Fruit fly (Drosophila melanogaster) whole organism, embryonic: ENCODE results near the gene CG32099.
A peak's percentile ranks its signal among the peaks of the same experiment; 100 is the strongest.

ENCODE experiments used
- C15 ChIP-seq: fragments of 200-800 bp; sonication (Bioruptor generic); IDR thresholded peaks from 3 replicates; pipeline ENCODE4 v1.3.6; 2022; ENCODE audit warnings: missing biosample characterization, missing genetic modification characterization
- CG10267 ChIP-seq: fragments of 200-800 bp; sonication (Bioruptor generic); optimal IDR thresholded peaks from 2 replicates; lab custom pipeline; 2018; ENCODE audit warnings: missing biosample characterization, mild to moderate bottlenecking, missing genetic modification characterization, moderate library complexity
- CG10565 ChIP-seq: fragments of 200-800 bp; sonication (Bioruptor generic); optimal IDR thresholded peaks from 3 replicates; lab custom pipeline; 2016; ENCODE audit warnings: missing biosample characterization, mild to moderate bottlenecking, missing genetic modification characterization
- CG11085 ChIP-seq: fragments of 200-800 bp; sonication (Bioruptor generic); IDR thresholded peaks from 2 replicates; pipeline ENCODE4 v1.3.6; 2022; ENCODE audit warnings: missing biosample characterization, missing genetic modification characterization
- CG12659 ChIP-seq: fragments of 200-800 bp; sonication (Bioruptor generic); optimal IDR thresholded peaks from 3 replicates; lab custom pipeline; 2017; ENCODE audit warnings: mild to moderate bottlenecking, missing biosample characterization, missing genetic modification reagents, missing genetic modification characterization
- CG16813 ChIP-seq: fragments of 200-800 bp; sonication (Bioruptor generic); IDR thresholded peaks from 3 replicates; pipeline ENCODE4 v1.3.6; 2022; ENCODE audit warnings: missing biosample characterization, missing genetic modification characterization; ENCODE audit not compliant: partially characterized antibody
- CG17802 ChIP-seq: fragments of 200-800 bp; sonication (Bioruptor generic); optimal IDR thresholded peaks from 2 replicates; lab custom pipeline; 2018; ENCODE audit warnings: missing biosample characterization, mild to moderate bottlenecking, missing genetic modification characterization, moderate library complexity
- CG2120 ChIP-seq: fragments of 200-800 bp; sonication (Bioruptor generic); optimal IDR thresholded peaks from 3 replicates; lab custom pipeline; 2016; ENCODE audit warnings: missing biosample characterization, missing genetic modification characterization
- CG2712 ChIP-seq: fragments of 200-800 bp; optimal IDR thresholded peaks from 3 replicates; lab custom pipeline; 2019; ENCODE audit warnings: missing biosample characterization, mild to moderate bottlenecking, missing genetic modification characterization, moderate library complexity
- CG30020 ChIP-seq: fragments of 200-800 bp; optimal IDR thresholded peaks from 2 replicates; lab custom pipeline; 2019; ENCODE audit warnings: missing biosample characterization, mild to moderate bottlenecking, missing genetic modification characterization, moderate library complexity
- CG30403 ChIP-seq: fragments of 200-800 bp; sonication (Bioruptor generic); optimal IDR thresholded peaks from 3 replicates; lab custom pipeline; 2016; ENCODE audit warnings: missing biosample characterization, missing genetic modification characterization
- CG3995 ChIP-seq: fragments of 200-800 bp; sonication (Bioruptor generic); optimal IDR thresholded peaks from 3 replicates; lab custom pipeline; 2016; ENCODE audit warnings: missing biosample characterization, missing genetic modification characterization
- CG7271 ChIP-seq: fragments of 200-800 bp; sonication (Bioruptor generic); optimal IDR thresholded peaks from 2 replicates; lab custom pipeline; 2018; ENCODE audit warnings: missing biosample characterization, mild to moderate bottlenecking, missing genetic modification characterization, moderate library complexity
- CG7963 ChIP-seq: fragments of 200-800 bp; sonication (Bioruptor generic); IDR thresholded peaks from 3 replicates; pipeline ENCODE4 v1.3.6; 2022; ENCODE audit warnings: missing biosample characterization, missing genetic modification characterization; ENCODE audit not compliant: partially characterized antibody
- CG9215 ChIP-seq: fragments of 200-800 bp; sonication (Bioruptor generic); IDR thresholded peaks from 2 replicates; pipeline ENCODE4 v1.3.6; 2022; ENCODE audit warnings: missing biosample characterization, missing genetic modification characterization
- CG9437 ChIP-seq: fragments of 200-800 bp; sonication (Bioruptor generic); optimal IDR thresholded peaks from 2 replicates; lab custom pipeline; 2018; ENCODE audit warnings: missing biosample characterization, mild to moderate bottlenecking, missing genetic modification characterization
- CHES-1-like ChIP-seq: fragments of 200-800 bp; sonication (Bioruptor generic); optimal IDR thresholded peaks from 2 replicates; lab custom pipeline; 2016; ENCODE audit warnings: missing biosample characterization, missing genetic modification characterization
- Doc3 ChIP-seq: fragments of 200-800 bp; sonication (Bioruptor generic); IDR thresholded peaks from 3 replicates; pipeline ENCODE4 v1.3.6; 2022; ENCODE audit warnings: missing biosample characterization, missing genetic modification characterization; ENCODE audit not compliant: partially characterized antibody
- Dp ChIP-seq: fragments of 200-800 bp; sonication (Bioruptor generic); optimal IDR thresholded peaks from 2 replicates; lab custom pipeline; 2018; ENCODE audit warnings: missing biosample characterization, mild to moderate bottlenecking, missing genetic modification characterization, moderate library complexity
- Dref ChIP-seq: fragments of 200-800 bp; sonication (Bioruptor generic); IDR thresholded peaks from 2 replicates; pipeline ENCODE4 v1.3.6; 2022; ENCODE audit warnings: missing biosample characterization, missing genetic modification characterization
- E2f1 ChIP-seq: fragments of 200-800 bp; sonication (Bioruptor generic); IDR thresholded peaks from 2 replicates; pipeline ENCODE4 v1.3.6; 2022; ENCODE audit warnings: missing biosample characterization, missing genetic modification characterization
- H2.0 ChIP-seq: fragments of 200-800 bp; sonication (Bioruptor generic); IDR thresholded peaks from 2 replicates; pipeline ENCODE4 v1.3.6; 2022; ENCODE audit warnings: missing biosample characterization, missing genetic modification characterization
- HLHmδ ChIP-seq: fragments of 200-800 bp; sonication (Bioruptor generic); optimal IDR thresholded peaks from 2 replicates; lab custom pipeline; 2018; ENCODE audit warnings: missing biosample characterization, mild to moderate bottlenecking, missing genetic modification characterization, moderate library complexity
- Hey ChIP-seq: fragments of 200-800 bp; sonication (Bioruptor generic); optimal IDR thresholded peaks from 3 replicates; lab custom pipeline; 2018; ENCODE audit warnings: missing biosample characterization, mild to moderate bottlenecking, missing genetic modification characterization
- HmgZ ChIP-seq: fragments of 200-800 bp; sonication (Bioruptor generic); optimal IDR thresholded peaks from 2 replicates; lab custom pipeline; 2018; ENCODE audit warnings: missing biosample characterization, mild to moderate bottlenecking, missing genetic modification characterization
- MESR4 ChIP-seq: fragments of 200-800 bp; sonication (Bioruptor generic); optimal IDR thresholded peaks from 2 replicates; lab custom pipeline; 2018; ENCODE audit warnings: missing biosample characterization, mild to moderate bottlenecking, missing genetic modification characterization, moderate library complexity
- Med ChIP-seq: fragments of 200-800 bp; sonication (Bioruptor generic); peaks from one replicate; lab custom pipeline; 2016; ENCODE audit warnings: missing biosample characterization, missing genetic modification characterization, mild to moderate bottlenecking, inconsistent platforms, moderate library complexity
- Scr ChIP-seq: fragments of 200-800 bp; sonication (Bioruptor generic); IDR thresholded peaks from 2 replicates; pipeline ENCODE4 v1.3.6; 2022; ENCODE audit warnings: missing biosample characterization, missing genetic modification characterization; ENCODE audit not compliant: partially characterized antibody
- Sry-δ ChIP-seq: fragments of 200-800 bp; sonication (Bioruptor generic); optimal IDR thresholded peaks from 2 replicates; lab custom pipeline; 2016; ENCODE audit warnings: missing biosample characterization, missing genetic modification characterization
- Vsx1 ChIP-seq: fragments of 200-800 bp; sonication (Bioruptor generic); optimal IDR thresholded peaks from 2 replicates; lab custom pipeline; 2017; ENCODE audit warnings: missing biosample characterization, mild to moderate bottlenecking, missing genetic modification characterization, missing genetic modification reagents
- Xbp1 ChIP-seq: fragments of 200-800 bp; sonication (Bioruptor generic); optimal IDR thresholded peaks from 3 replicates; lab custom pipeline; 2016; ENCODE audit warnings: missing biosample characterization, mild to moderate bottlenecking, missing genetic modification characterization
- ap ChIP-seq: fragments of 200-800 bp; sonication (Bioruptor generic); IDR thresholded peaks from 2 replicates; pipeline ENCODE4 v1.3.6; 2022; ENCODE audit warnings: missing biosample characterization, missing genetic modification characterization
- bigmax ChIP-seq: fragments of 200-800 bp; sonication (Bioruptor generic); optimal IDR thresholded peaks from 2 replicates; lab custom pipeline; 2018; ENCODE audit warnings: missing biosample characterization, mild to moderate bottlenecking, missing genetic modification characterization
- ci ChIP-seq: fragments of 200-800 bp; sonication (Bioruptor generic); IDR thresholded peaks from 3 replicates; pipeline ENCODE4 v1.3.6; 2022; ENCODE audit warnings: missing biosample characterization, missing genetic modification characterization
- ems ChIP-seq: fragments of 200-800 bp; sonication (Bioruptor generic); optimal IDR thresholded peaks from 3 replicates; lab custom pipeline; 2016; ENCODE audit warnings: missing biosample characterization, missing genetic modification characterization
- ewg ChIP-seq: fragments of 200-800 bp; sonication (Bioruptor generic); optimal IDR thresholded peaks from 3 replicates; lab custom pipeline; 2017; ENCODE audit warnings: mild to moderate bottlenecking, missing biosample characterization, missing genetic modification reagents, missing genetic modification characterization
- gfzf ChIP-seq: fragments of 200-800 bp; sonication (Bioruptor generic); optimal IDR thresholded peaks from 2 replicates; lab custom pipeline; 2016; ENCODE audit warnings: missing biosample characterization, mild to moderate bottlenecking, missing genetic modification characterization, moderate library complexity
- h ChIP-seq: fragments of >200 bp; optimal IDR thresholded peaks from 2 replicates; lab custom pipeline; 2017
- inv ChIP-seq: fragments of 200-800 bp; sonication (Bioruptor generic); IDR thresholded peaks from 2 replicates; pipeline ENCODE4 v1.3.6; 2022; ENCODE audit warnings: missing biosample characterization, missing genetic modification characterization; ENCODE audit not compliant: partially characterized antibody
- knrl ChIP-seq: fragments of 200-800 bp; sonication (Bioruptor generic); IDR thresholded peaks from 3 replicates; pipeline ENCODE4 v1.3.6; 2022; ENCODE audit warnings: missing biosample characterization, missing genetic modification characterization; ENCODE audit not compliant: partially characterized antibody
- nmo ChIP-seq: fragments of 200-800 bp; sonication (Bioruptor generic); optimal IDR thresholded peaks from 2 replicates; lab custom pipeline; 2018; ENCODE audit warnings: missing biosample characterization, mild to moderate bottlenecking, missing genetic modification characterization, moderate library complexity
- pzg ChIP-seq: fragments of 200-800 bp; sonication (Bioruptor generic); optimal IDR thresholded peaks from 3 replicates; lab custom pipeline; 2018; ENCODE audit warnings: missing biosample characterization, mild to moderate bottlenecking, missing genetic modification characterization, moderate library complexity
- so ChIP-seq: fragments of 200-800 bp; sonication (Bioruptor generic); IDR thresholded peaks from 3 replicates; pipeline ENCODE4 v1.3.6; 2022; ENCODE audit warnings: missing biosample characterization, missing genetic modification characterization
- stwl ChIP-seq: fragments of 200-800 bp; sonication (Bioruptor generic); optimal IDR thresholded peaks from 3 replicates; lab custom pipeline; 2018; ENCODE audit warnings: missing biosample characterization, mild to moderate bottlenecking, missing genetic modification characterization, moderate library complexity
- tna ChIP-seq: fragments of 200-800 bp; sonication (Bioruptor generic); IDR thresholded peaks from 2 replicates; pipeline ENCODE4 v1.3.6; 2022; ENCODE audit warnings: missing biosample characterization, missing genetic modification characterization; ENCODE audit not compliant: partially characterized antibody
- unc-4 ChIP-seq: fragments of 200-800 bp; sonication (Bioruptor generic); IDR thresholded peaks from 2 replicates; pipeline ENCODE4 v1.3.6; 2022; ENCODE audit warnings: missing biosample characterization, missing genetic modification characterization; ENCODE audit not compliant: partially characterized antibody
- zfh1 ChIP-seq: fragments of 200-800 bp; sonication (Bioruptor generic); IDR thresholded peaks from 3 replicates; pipeline ENCODE4 v1.3.6; 2022; ENCODE audit warnings: missing biosample characterization, missing genetic modification characterization

The CG32099 gene

DNA sequence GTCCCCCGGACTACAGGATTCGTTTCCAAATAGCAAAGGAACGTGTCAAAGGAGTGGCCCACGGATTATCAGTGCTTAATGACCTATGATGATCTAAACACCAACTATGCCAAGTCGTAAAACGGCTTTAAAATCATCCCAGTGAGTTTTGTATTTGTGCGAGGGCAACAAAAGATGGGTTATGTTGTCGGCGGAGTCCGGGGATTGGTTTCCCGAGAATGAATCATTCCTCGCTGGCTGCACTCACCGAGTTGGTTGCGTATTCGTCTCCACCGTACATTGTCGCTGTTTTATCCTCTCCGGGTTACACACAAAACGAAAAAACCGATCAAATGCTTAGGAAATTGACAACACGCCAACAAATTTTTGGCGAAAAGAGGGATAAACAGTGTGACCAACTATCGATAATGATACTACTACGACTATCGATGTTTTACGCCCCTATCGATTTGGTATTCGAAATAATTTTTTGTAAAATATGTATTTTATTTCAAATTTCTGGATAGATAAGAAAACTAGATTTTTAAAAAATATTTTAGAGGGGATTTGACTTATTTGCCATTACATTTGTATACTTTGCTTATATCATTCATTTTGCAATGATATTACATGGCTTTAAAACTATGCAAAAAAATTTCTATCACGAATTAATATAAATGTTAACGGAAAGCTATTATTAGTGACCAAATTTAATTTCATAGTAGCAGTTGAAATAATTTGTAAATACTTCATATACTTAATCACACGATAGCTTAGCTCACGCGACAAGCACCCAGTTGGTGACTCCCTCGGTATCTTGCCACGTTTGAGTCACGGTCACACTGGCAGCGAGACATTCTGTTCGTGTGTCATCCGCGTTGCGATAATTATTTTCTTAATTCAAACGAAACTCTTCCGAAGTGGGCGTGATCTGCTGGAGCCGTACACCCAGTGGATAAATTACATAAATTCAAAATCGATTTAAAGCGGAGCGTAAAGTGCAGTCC is 3.1 kb upstream of the CG32099 start, which contains the start of the genes eIF3l and Nrx-IV:
eIF3l (minus strand) TSS at position 389 of the 986 bp plus-strand sequence.
Nrx-IV (plus strand) TSS at position 811 of the 986 bp plus-strand sequence.
- TF ChIP-seq ems (no peak), CG30020 (tag; lab: Kevin White, UChicago) (peak; percentile 27), CG10565 (GFP tag; lab: Kevin White, UChicago) (no peak), knrl (GFP tag; lab: Robert Waterston, UW) (peak; percentile 76), so (GFP tag; lab: Robert Waterston, UW) (no peak), tna (GFP tag; lab: Robert Waterston, UW) (0 out of 2 replicates have a peak, but pooled peaks have one; percentile 22), CG7271 (tag; lab: Kevin White, UChicago) (no peak), CG10267 (tag; lab: Kevin White, UChicago) (peak; percentile 31), MESR4 (GFP tag; lab: Kevin White, UChicago) (peak; percentile 83), stwl (tag; lab: Kevin White, UChicago) (peak; percentile 35), Scr (peak; percentile 80), Doc3 (peak; percentile 59; the same call in 2 of the 3 replicates), CG17802 (tag; lab: Kevin White, UChicago) (no peak), ci (peak; percentile 28; the same call in 1 of the 3 replicates), Dp (GFP tag; lab: Kevin White, UChicago) (peak; percentile 5), nmo (GFP tag; lab: Kevin White, UChicago) (peak; percentile 35), CG3995 (GFP tag; lab: Kevin White, UChicago) (peak; percentile 69), CG12659 (GFP tag; lab: Kevin White, UChicago) (peak; percentile 35), CG7963 (GFP tag; lab: Robert Waterston, UW) (peak; percentile 4; the same call in 1 of the 3 replicates), bigmax (GFP tag; lab: Kevin White, UChicago) (peak; percentile 88), HLHmδ (GFP tag; lab: Kevin White, UChicago) (peak; percentile 39), CG11085 (GFP tag; lab: Robert Waterston, UW) (no peak), C15 (GFP tag; lab: Robert Waterston, UW) (no peak), H2.0 (no peak), Dref (GFP tag; lab: Robert Waterston, UW) (peak; percentile 63), CG9215 (GFP tag; lab: Robert Waterston, UW) (no peak), ap (GFP tag; lab: Robert Waterston, UW) (no peak), CG2120 (GFP tag; lab: Kevin White, UChicago) (no peak), Vsx1 (no peak), unc-4 (GFP tag; lab: Robert Waterston, UW) (peak; percentile 71), CG9437 (peak; percentile 30), Sry-δ (peak; percentile 74), zfh1 (GFP tag; lab: Robert Waterston, UW) (0 out of 3 replicates have a peak, but pooled peaks have one; percentile 13), CG2712 (tag; lab: Kevin White, UChicago) (no peak), inv (peak; percentile 72), CG16813 (peak; percentile 66; the same call in 2 of the 3 replicates), HmgZ (tag; lab: Kevin White, UChicago) (peak; percentile 14), h (lab: Kevin White, UChicago) (no peak), CHES-1-like (GFP tag; lab: Kevin White, UChicago) (no peak), E2f1 (GFP tag; lab: Robert Waterston, UW) (no peak), Xbp1 (no peak), Hey (tag; lab: Kevin White, UChicago) (no peak), pzg (GFP tag; lab: Kevin White, UChicago) (peak; percentile 61), gfzf (GFP tag; lab: Kevin White, UChicago) (peak; percentile 81), Med (GFP tag; lab: Kevin White, UChicago) (peak; percentile 65), ewg (GFP tag; lab: Kevin White, UChicago) (no peak), CG30403 (GFP tag; lab: Kevin White, UChicago) (peak; percentile 14)
